Fruit fly (Drosophila melanogaster) whole organism, wandering third instar larva: ENCODE measurements around the gene CG32052.

ENCODE experiments used
- Abd-B ChIP-seq: fragments of >200 bp; optimal IDR thresholded peaks from 2 replicates; lab custom pipeline; 2017; ENCODE audit warnings: missing biosample characterization, missing genetic modification characterization
- CG32264 ChIP-seq: fragments of 200-800 bp; sonication (Bioruptor generic); optimal IDR thresholded peaks from 2 replicates; lab custom pipeline; 2016; ENCODE audit warnings: missing biosample characterization, missing genetic modification characterization
- CG9705 ChIP-seq: fragments of 200-800 bp; sonication (Bioruptor generic); optimal IDR thresholded peaks from 2 replicates; lab custom pipeline; 2018; ENCODE audit warnings: missing biosample characterization, mild to moderate bottlenecking, missing genetic modification characterization
- CrebA ChIP-seq: fragments of 200-800 bp; sonication (Bioruptor generic); optimal IDR thresholded peaks from 2 replicates; lab custom pipeline; 2016; ENCODE audit warnings: missing biosample characterization, mild to moderate bottlenecking, missing genetic modification characterization, borderline replicate concordance
- Dfd ChIP-seq: fragments of >200 bp; optimal IDR thresholded peaks from 2 replicates; lab custom pipeline; 2017; ENCODE audit warnings: missing biosample characterization, missing genetic modification characterization
- Dif ChIP-seq: fragments of 200-275, 200-300 bp; sonication (Bioruptor generic); optimal IDR thresholded peaks from 2 replicates; lab custom pipeline; 2018; ENCODE audit warnings: missing biosample characterization, missing genetic modification characterization; ENCODE audit not compliant: partially characterized antibody
- GATAd ChIP-seq: sonication (Bioruptor generic); optimal IDR thresholded peaks from 2 replicates; lab custom pipeline; 2016; ENCODE audit warnings: missing biosample characterization, missing genetic modification characterization
- HLH106 ChIP-seq: fragments of 200-800 bp; optimal IDR thresholded peaks from 3 replicates; lab custom pipeline; 2019; ENCODE audit warnings: missing biosample characterization, mild to moderate bottlenecking, missing genetic modification characterization, moderate library complexity
- Hnf4 ChIP-seq: fragments of 200-800 bp; sonication (Bioruptor generic); optimal IDR thresholded peaks from 2 replicates; lab custom pipeline; 2016; ENCODE audit warnings: missing biosample characterization, mild to moderate bottlenecking, missing genetic modification characterization
- Hr78 ChIP-seq: fragments of >200 bp; optimal IDR thresholded peaks from 2 replicates; lab custom pipeline; 2017; ENCODE audit warnings: missing biosample characterization, missing genetic modification characterization
- Jra ChIP-seq: sonication (Bioruptor generic); optimal IDR thresholded peaks from 2 replicates; lab custom pipeline; 2016; ENCODE audit warnings: missing biosample characterization, missing genetic modification characterization
- Mio ChIP-seq: sonication (Bioruptor generic); optimal IDR thresholded peaks from 2 replicates; lab custom pipeline; 2016; ENCODE audit warnings: missing biosample characterization, missing genetic modification characterization
- Myc ChIP-seq: fragments of >200 bp; optimal IDR thresholded peaks from 2 replicates; lab custom pipeline; 2017
- N ChIP-seq: fragments of >200 bp; optimal IDR thresholded peaks from 2 replicates; lab custom pipeline; 2018; ENCODE audit warnings: missing biosample characterization, missing external identifiers, missing genetic modification characterization
- Rel ChIP-seq, 2 experiments: fragments of 200-800 bp; sonication (Bioruptor generic) in 1 of 2; optimal IDR thresholded peaks; 2 replicates in 1 of 2; 3 replicates in 1 of 2; lab custom pipeline; 2016 to 2019; ENCODE audit warnings: mild to moderate bottlenecking in 2 of 2, missing biosample characterization in 2 of 2, missing genetic modification characterization in 2 of 2, moderate library complexity in 1 of 2
- Sp1 ChIP-seq: fragments of 200-800 bp; sonication (Bioruptor generic); optimal IDR thresholded peaks from 3 replicates; lab custom pipeline; 2019; ENCODE audit warnings: missing biosample characterization, mild to moderate bottlenecking, missing genetic modification characterization, moderate library complexity
- Vsx2 ChIP-seq: fragments of 200-300, 225-300 bp; sonication (Bioruptor generic); optimal IDR thresholded peaks from 2 replicates; lab custom pipeline; 2018; ENCODE audit warnings: missing biosample characterization, missing genetic modification characterization; ENCODE audit not compliant: partially characterized antibody
- br ChIP-seq: fragments of 200-800 bp; sonication (Bioruptor generic); optimal IDR thresholded peaks from 2 replicates; lab custom pipeline; 2016; ENCODE audit warnings: missing biosample characterization, missing genetic modification characterization
- brk ChIP-seq: fragments of 200-800 bp; sonication (Bioruptor generic); optimal IDR thresholded peaks from 2 replicates; lab custom pipeline; 2016; ENCODE audit warnings: missing biosample characterization, mild to moderate bottlenecking, missing genetic modification characterization
- dl ChIP-seq, 2 experiments: fragments of 175-275, 200-275 bp in 1 of 2; fragments of 200-275 bp in 1 of 2; sonication (Bioruptor generic); optimal IDR thresholded peaks; lab custom pipeline; 2018; ENCODE audit warnings: mild to moderate bottlenecking in 2 of 2, missing biosample characterization in 2 of 2, missing genetic modification characterization in 2 of 2, moderate library complexity in 2 of 2; ENCODE audit not compliant: partially characterized antibody in 2 of 2, insufficient read depth in 1 of 2
- dsf ChIP-seq: sonication (Bioruptor generic); optimal IDR thresholded peaks from 2 replicates; lab custom pipeline; 2016; ENCODE audit warnings: missing biosample characterization, missing genetic modification characterization, borderline replicate concordance
- ey ChIP-seq: fragments of 200-800 bp; sonication (Bioruptor generic); optimal IDR thresholded peaks from 2 replicates; lab custom pipeline; 2016; ENCODE audit warnings: missing biosample characterization, missing genetic modification characterization
- foxo ChIP-seq, 2 experiments: fragments of 200-800 bp; sonication (Bioruptor generic); optimal IDR thresholded peaks; 2 replicates in 1 of 2; 3 replicates in 1 of 2; lab custom pipeline; 2016 to 2017; ENCODE audit warnings: missing biosample characterization in 2 of 2, missing genetic modification characterization in 2 of 2
- fru ChIP-seq: fragments of 200-800 bp; sonication (Bioruptor generic); optimal IDR thresholded peaks from 3 replicates; lab custom pipeline; 2016; ENCODE audit warnings: missing biosample characterization, mild to moderate bottlenecking, missing genetic modification characterization
- h ChIP-seq: fragments of 200-800 bp; sonication (Bioruptor generic); optimal IDR thresholded peaks from 3 replicates; lab custom pipeline; 2016; ENCODE audit warnings: missing biosample characterization, mild to moderate bottlenecking, missing genetic modification characterization
- jim ChIP-seq: fragments of 175-275, 200-325 bp; sonication (Bioruptor generic); optimal IDR thresholded peaks from 2 replicates; lab custom pipeline; 2016; ENCODE audit warnings: missing biosample characterization, mild to moderate bottlenecking, missing genetic modification characterization
- lola ChIP-seq: fragments of >200 bp; optimal IDR thresholded peaks from 2 replicates; lab custom pipeline; 2017; ENCODE audit warnings: missing biosample characterization, missing genetic modification characterization
- pan ChIP-seq: fragments of >200 bp; optimal IDR thresholded peaks from 2 replicates; lab custom pipeline; 2017
- psq ChIP-seq: fragments of 200-800 bp; sonication (Bioruptor generic); optimal IDR thresholded peaks from 3 replicates; lab custom pipeline; 2017; ENCODE audit warnings: missing biosample characterization, mild to moderate bottlenecking, missing genetic modification characterization, moderate library complexity
- rgr ChIP-seq: fragments of 200-800 bp; sonication (Bioruptor generic); optimal IDR thresholded peaks from 3 replicates; lab custom pipeline; 2016; ENCODE audit warnings: missing biosample characterization, mild to moderate bottlenecking, missing genetic modification characterization
- sv ChIP-seq: fragments of 200-800 bp; sonication (Bioruptor generic); optimal IDR thresholded peaks from 3 replicates; lab custom pipeline; 2016; ENCODE audit warnings: missing biosample characterization, missing genetic modification characterization
- tai ChIP-seq: sonication (Bioruptor generic); optimal IDR thresholded peaks from 2 replicates; lab custom pipeline; 2016; ENCODE audit warnings: missing biosample characterization, missing genetic modification characterization
- usp ChIP-seq: fragments of >200 bp; optimal IDR thresholded peaks from 2 replicates; lab custom pipeline; 2017; ENCODE audit warnings: missing biosample characterization, missing genetic modification characterization
- woc ChIP-seq: sonication (Bioruptor generic); optimal IDR thresholded peaks from 2 replicates; lab custom pipeline; 2016; ENCODE audit warnings: missing biosample characterization, mild to moderate bottlenecking, missing genetic modification characterization

The CG32052 gene

dm6 chr3L:9847420-9847977 is 60.7 kb downstream of the CG32052 start (continued):
- TF ChIP-seq CG32264 (GFP tag; lab: Kevin White, UChicago) (no peak), CG9705 (no peak)

- TF ChIP-seq ey (GFP tag; lab: Kevin White, UChicago) (no peak), Myc (lab: Kevin White, UChicago) (no peak), Sp1 (GFP tag; lab: Kevin White, UChicago) (no peak), Hr78 (no peak), sv (no peak), psq (GFP tag; lab: Kevin White, UChicago) (no peak), CrebA (GFP tag; lab: Kevin White, UChicago) (no peak), CG9705 (no peak), Abd-B (GFP tag; lab: Kevin White, UChicago) (no peak), dl (GFP tag; optimal IDR thresholded peaks at IDR 0.05; lab: Kevin White, UChicago; ENCODE audit: insufficient read depth in 1 of 2, partially characterized antibody in 2 of 2) (no peak), Dfd (no peak), dsf (no peak), HLH106 (no peak), Jra (no peak), usp (GFP tag; lab: Kevin White, UChicago) (no peak), CG32264 (GFP tag; lab: Kevin White, UChicago) (no peak)
These were observed 61.9 kb downstream of the CG32052 start for dm6 chr3L:9848744-9849143.

dm6 chr3L:9850114-9850513 is 63.3 kb downstream of the CG32052 start:
- TF ChIP-seq woc (GFP tag; lab: Kevin White, UChicago), result no peak
- TF ChIP-seq Mio (GFP tag; lab: Kevin White, UChicago), result no peak
- no peak for TF ChIP-seq Abd-B (GFP tag; lab: Kevin White, UChicago)
- TF ChIP-seq fru, result no peak
- no peak for TF ChIP-seq CG9705
- TF ChIP-seq HLH106, result no peak
- TF ChIP-seq CG32264 (GFP tag; lab: Kevin White, UChicago), result no peak
- TF ChIP-seq Myc (lab: Kevin White, UChicago), result no peak
- TF ChIP-seq N (GFP tag; lab: Kevin White, UChicago), result no peak
- TF ChIP-seq, all 38 proteins: peak for 0

DNA sequence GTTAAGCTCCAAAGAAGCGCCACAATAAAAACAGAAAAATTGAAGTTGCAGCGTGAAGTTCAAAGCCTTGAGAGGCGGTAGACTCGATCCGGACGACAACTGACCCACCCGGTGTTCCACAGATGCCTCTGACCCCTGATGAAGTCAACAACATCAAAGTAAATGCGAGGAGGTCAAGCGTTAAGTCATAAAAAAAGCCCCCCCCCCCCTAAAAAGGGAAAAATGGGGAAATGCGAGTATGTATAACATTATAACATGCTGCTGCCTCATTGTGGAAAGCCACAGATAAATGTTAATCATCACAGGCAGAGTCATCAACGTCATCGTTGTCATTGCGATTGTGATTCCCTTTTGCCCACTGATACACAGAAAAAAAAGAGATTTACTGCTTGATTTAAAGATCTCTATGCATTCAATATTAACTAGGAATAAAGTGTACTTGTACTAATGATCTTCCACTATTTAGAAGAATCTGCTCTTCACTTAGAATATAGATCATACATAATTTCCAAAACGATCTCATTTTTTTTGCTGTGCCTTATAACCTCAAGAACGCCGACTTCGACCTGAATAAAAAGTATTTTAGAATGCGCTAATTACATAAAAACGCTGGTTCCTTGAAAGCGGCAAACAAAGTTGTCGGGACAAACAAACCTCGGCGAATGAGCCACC is 64.3 kb downstream of the CG32052 start:
- TF ChIP-seq tai (GFP tag; lab: Kevin White, UChicago) (no peak), usp (GFP tag; lab: Kevin White, UChicago) (no peak), CG32264 (GFP tag; lab: Kevin White, UChicago) (no peak), foxo (GFP tag; optimal IDR thresholded peaks at IDR 0.05; lab: Kevin White, UChicago) (no peak), Hnf4 (GFP tag; lab: Kevin White, UChicago) (no peak)

DNA sequence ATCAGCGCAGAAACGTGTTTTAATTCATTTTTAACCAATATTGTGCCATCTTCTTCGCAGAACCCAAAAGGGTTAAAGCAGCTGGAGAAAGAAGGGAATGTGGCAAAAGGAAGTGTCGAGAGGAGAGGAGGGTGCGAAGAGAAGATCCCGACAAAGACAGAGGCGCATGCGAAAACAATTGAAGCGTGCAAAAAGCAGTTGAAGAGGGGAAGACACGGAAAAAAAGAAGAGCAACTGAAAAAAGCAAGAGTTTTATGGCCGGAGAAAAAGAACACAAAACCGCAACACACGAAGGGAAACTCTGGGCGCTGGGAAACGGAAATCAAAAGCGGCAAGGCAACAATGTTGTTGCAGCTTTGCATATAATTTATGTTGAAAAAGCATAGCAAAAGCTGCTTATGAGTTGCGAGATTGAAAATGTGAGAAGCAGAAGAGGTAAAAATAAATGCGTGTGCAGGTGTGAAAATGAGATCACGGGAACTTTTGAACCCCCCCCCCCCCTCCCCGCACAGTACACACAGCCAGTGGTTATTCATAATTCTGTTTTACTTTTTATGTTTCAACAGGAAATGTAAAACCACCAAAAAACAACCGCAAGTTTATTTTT is 66.4 kb downstream of the CG32052 start:
- no peak for TF ChIP-seq jim
- TF ChIP-seq Vsx2 (GFP tag; lab: Kevin White, UChicago), result peak; percentile 28
- peak; percentile 92 for TF ChIP-seq Dfd
- TF ChIP-seq psq (GFP tag; lab: Kevin White, UChicago), result peak; percentile 88
- TF ChIP-seq HLH106, result peak; percentile 1

DNA sequence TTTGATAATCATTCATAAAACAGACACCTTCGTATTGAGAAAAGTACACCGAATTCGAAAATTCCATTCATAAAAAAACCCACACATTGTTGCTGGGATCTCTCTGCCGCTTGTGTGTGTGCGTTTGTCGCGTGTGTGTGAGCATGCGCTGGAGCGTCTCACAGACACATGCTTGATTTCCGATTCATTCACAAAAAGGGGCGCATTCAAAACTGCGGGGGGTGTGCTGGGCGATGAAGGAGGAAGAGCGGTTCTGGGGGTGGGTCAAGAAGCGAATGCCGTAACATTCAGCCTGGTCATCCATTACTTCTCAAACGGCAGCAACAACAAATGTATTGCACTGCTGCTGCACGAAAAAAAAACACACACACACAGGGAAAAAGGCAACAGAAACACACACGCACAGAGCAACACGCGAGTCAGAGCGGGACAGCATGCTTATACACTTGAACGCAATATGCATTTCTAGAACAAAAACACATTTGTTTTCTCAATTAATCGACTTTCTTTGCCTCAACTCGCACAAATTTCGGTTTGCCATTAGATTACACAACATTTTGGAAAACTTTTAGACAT is 67.1 kb downstream of the CG32052 start:
- no peak for TF ChIP-seq CG32264 (GFP tag; lab: Kevin White, UChicago)
- no peak for TF ChIP-seq br (GFP tag; lab: Kevin White, UChicago)
- peak; percentile 2 for TF ChIP-seq brk
- no peak for TF ChIP-seq rgr (GFP tag; lab: Kevin White, UChicago)
- TF ChIP-seq usp (GFP tag; lab: Kevin White, UChicago), result no peak
- peak; percentile 21 for TF ChIP-seq Dif (GFP tag; lab: Kevin White, UChicago)
- TF ChIP-seq Hnf4 (GFP tag; lab: Kevin White, UChicago), result no peak
- TF ChIP-seq GATAd, result no peak
- peak; percentile 86 for TF ChIP-seq fru
- TF ChIP-seq psq (GFP tag; lab: Kevin White, UChicago), result peak; percentile 66
- peak in 1 of 2 experiments; percentile 25 for TF ChIP-seq foxo (GFP tag; optimal IDR thresholded peaks at IDR 0.05; lab: Kevin White, UChicago)
- peak; percentile 62 for TF ChIP-seq h
- no peak for TF ChIP-seq sv
- peak; percentile 28 for TF ChIP-seq N (GFP tag; lab: Kevin White, UChicago)
- peak in 1 of 2 experiments; percentile 61 for TF ChIP-seq dl (GFP tag; optimal IDR thresholded peaks at IDR 0.05; lab: Kevin White, UChicago; ENCODE audit: insufficient read depth in 1 of 2, partially characterized antibody in 2 of 2)
- TF ChIP-seq tai (GFP tag; lab: Kevin White, UChicago), result no peak
- TF ChIP-seq lola (GFP tag; lab: Kevin White, UChicago), result no peak
- TF ChIP-seq pan (lab: Kevin White, UChicago), result no peak
- TF ChIP-seq Vsx2 (GFP tag; lab: Kevin White, UChicago), result no peak
- TF ChIP-seq Jra, result peak; percentile 20
- no peak for TF ChIP-seq Myc (lab: Kevin White, UChicago)
- TF ChIP-seq Rel (GFP tag; optimal IDR thresholded peaks at IDR 0.05; lab: Kevin White, UChicago), result no peak
- TF ChIP-seq Rel (tag; optimal IDR thresholded peaks at IDR 0.05; lab: Kevin White, UChicago), result peak; percentile 90
